Worm (Caenorhabditis elegans) whole organism, young adult: ENCODE data around the gene T03F7.5.

Experiments
- B0035.1 ChIP-seq: sonication (generic microtip); optimal IDR thresholded peaks from 2 replicates; lab custom pipeline; 2016; ENCODE audit warnings: missing genetic modification characterization, mild to moderate bottlenecking, missing compliant biosample characterization, missing genotype, missing genetic modification reagents
- B0336.3 ChIP-seq: fragments of 200-800 bp; sonication (Bioruptor generic); IDR thresholded peaks from 2 replicates; pipeline ENCODE4 v1.3.6; 2022; ENCODE audit warnings: missing genetic modification characterization, missing compliant biosample characterization
- C17E4.6 ChIP-seq: fragments of 200-800 bp; sonication (Bioruptor generic); IDR thresholded peaks from 2 replicates; pipeline ENCODE4 v1.3.6; 2022; ENCODE audit warnings: missing genetic modification reagents, missing genetic modification characterization, missing compliant biosample characterization
- F10E7.11 ChIP-seq: sonication (generic microtip); optimal IDR thresholded peaks from 2 replicates; lab custom pipeline; 2017; ENCODE audit warnings: mild to moderate bottlenecking, missing genetic modification characterization, moderate library complexity, missing compliant biosample characterization
- F49E8.2 ChIP-seq: sonication (generic microtip); optimal IDR thresholded peaks from 3 replicates; lab custom pipeline; 2017; ENCODE audit warnings: missing genetic modification characterization, mild to moderate bottlenecking, missing compliant biosample characterization, antibody characterized with exemption, moderate library complexity; ENCODE audit not compliant: insufficient read depth
- F52B5.7 ChIP-seq: sonication (generic microtip); optimal IDR thresholded peaks from 2 replicates; lab custom pipeline; 2016; ENCODE audit warnings: mild to moderate bottlenecking, missing genetic modification characterization, missing compliant biosample characterization
- F57C9.4 ChIP-seq: sonication (generic microtip); optimal IDR thresholded peaks from 2 replicates; lab custom pipeline; 2017; ENCODE audit warnings: mild to moderate bottlenecking, missing genetic modification characterization, missing compliant biosample characterization
- T07F8.4 ChIP-seq: sonication (generic microtip); optimal IDR thresholded peaks from 2 replicates; lab custom pipeline; 2016; ENCODE audit warnings: mild to moderate bottlenecking, missing genetic modification characterization, moderate library complexity, missing compliant biosample characterization
- T26A5.8 ChIP-seq: sonication (generic microtip); optimal IDR thresholded peaks from 2 replicates; lab custom pipeline; 2016; ENCODE audit warnings: missing genetic modification characterization, missing compliant biosample characterization
- Y53F4B.3 ChIP-seq: fragments of 200-800 bp; sonication (Bioruptor generic); IDR thresholded peaks from 2 replicates; pipeline ENCODE4 v1.3.6; 2022; ENCODE audit warnings: missing genetic modification reagents, missing genetic modification characterization, missing compliant biosample characterization
- Y53G8AR.9 ChIP-seq: fragments of 200-800 bp; sonication (Bioruptor generic); conservative IDR thresholded peaks from 2 replicates; pipeline ENCODE4 v1.3.6; 2022; ENCODE audit warnings: missing genetic modification reagents, missing genetic modification characterization, missing compliant biosample characterization
- Y95B8A.8 ChIP-seq: fragments of 200-800 bp; sonication (Bioruptor generic); IDR thresholded peaks from 2 replicates; pipeline ENCODE4 v1.3.6; 2022; ENCODE audit warnings: missing genetic modification reagents, missing genetic modification characterization, missing compliant biosample characterization
- aptf-2 ChIP-seq: fragments of 200-800 bp; sonication (Bioruptor generic); conservative IDR thresholded peaks from 2 replicates; pipeline ENCODE4 v1.3.6; 2022; ENCODE audit warnings: missing genetic modification reagents, missing genetic modification characterization, missing compliant biosample characterization
- aptf-3 ChIP-seq: fragments of 200-800 bp; sonication (Bioruptor generic); IDR thresholded peaks from 2 replicates; pipeline ENCODE4 v1.3.6; 2022; ENCODE audit warnings: missing genetic modification characterization, missing compliant biosample characterization
- athp-1 ChIP-seq: sonication (generic microtip); optimal IDR thresholded peaks from 2 replicates; lab custom pipeline; 2017; ENCODE audit warnings: mild to moderate bottlenecking, missing genetic modification characterization, missing compliant biosample characterization
- attf-5 ChIP-seq: fragments of 200-800 bp; sonication (Bioruptor generic); optimal IDR thresholded peaks from 2 replicates; lab custom pipeline; 2018; ENCODE audit warnings: mild to moderate bottlenecking, missing genetic modification characterization, missing compliant biosample characterization
- attf-6 ChIP-seq: fragments of 200-800 bp; sonication (Bioruptor generic); IDR thresholded peaks from 2 replicates; pipeline ENCODE4 v1.3.6; 2022; ENCODE audit warnings: missing genetic modification reagents, missing genetic modification characterization, missing compliant biosample characterization
- ceh-58 ChIP-seq: fragments of 200-800 bp; sonication (Bioruptor generic); IDR thresholded peaks from 2 replicates; pipeline ENCODE4 v1.3.6; 2022; ENCODE audit warnings: missing genetic modification characterization, missing compliant biosample characterization
- dox-1 ChIP-seq: fragments of 200-800 bp; sonication (Bioruptor generic); IDR thresholded peaks from 2 replicates; pipeline ENCODE4 v1.3.6; 2022; ENCODE audit warnings: missing genetic modification reagents, missing genetic modification characterization, missing compliant biosample characterization
- dpff-1 ChIP-seq: sonication (generic microtip); optimal IDR thresholded peaks from 2 replicates; lab custom pipeline; 2017; ENCODE audit warnings: mild to moderate bottlenecking, missing genetic modification characterization, missing compliant biosample characterization
- dpl-1 ChIP-seq: fragments of 150-350 bp; optimal IDR thresholded peaks from 2 replicates; lab custom pipeline; 2014; ENCODE audit warnings: missing biosample characterization, missing genetic modification reagents, missing genetic modification characterization
- efl-1 ChIP-seq: fragments of 150-350 bp; optimal IDR thresholded peaks from 2 replicates; lab custom pipeline; 2014; ENCODE audit warnings: missing biosample characterization, missing genetic modification reagents, missing genetic modification characterization
- egl-18 ChIP-seq: fragments of 200-800 bp; sonication (Bioruptor generic); IDR thresholded peaks from 2 replicates; pipeline ENCODE4 v1.3.6; 2022; ENCODE audit warnings: missing genetic modification reagents, missing genetic modification characterization, missing compliant biosample characterization
- egl-44 ChIP-seq: fragments of 200-800 bp; sonication (Bioruptor generic); IDR thresholded peaks from 2 replicates; pipeline ENCODE4 v1.3.6; 2022; ENCODE audit warnings: missing genetic modification reagents, missing genetic modification characterization, missing compliant biosample characterization
- egrh-3 ChIP-seq: fragments of 200-800 bp; sonication (Bioruptor generic); IDR thresholded peaks from 2 replicates; pipeline ENCODE4 v1.3.6; 2022; ENCODE audit warnings: missing genetic modification reagents, missing genetic modification characterization, missing compliant biosample characterization
- ekl-4 ChIP-seq: fragments of 200-800 bp; sonication (Bioruptor generic); IDR thresholded peaks from 2 replicates; pipeline ENCODE4 v1.3.6; 2022; ENCODE audit warnings: missing genetic modification reagents, missing genetic modification characterization, missing compliant biosample characterization
- ets-4 ChIP-seq: fragments of 200-800 bp; sonication (Bioruptor generic); optimal IDR thresholded peaks from 2 replicates; lab custom pipeline; 2018; ENCODE audit warnings: mild to moderate bottlenecking, missing genetic modification characterization, missing compliant biosample characterization
- let-526 ChIP-seq: fragments of 200-800 bp; sonication (Bioruptor generic); IDR thresholded peaks from 2 replicates; pipeline ENCODE4 v1.3.6; 2022; ENCODE audit warnings: missing genetic modification reagents, missing genetic modification characterization, missing compliant biosample characterization
- lin-35 ChIP-seq, 3 experiments: fragments of 150-350 bp in 2 of 3; sonication (generic microtip) in 1 of 3; optimal IDR thresholded peaks; 2 replicates each; lab custom pipeline; 2014 to 2018; ENCODE audit warnings: missing biosample characterization in 3 of 3, missing genetic modification characterization in 3 of 3, missing genetic modification reagents in 3 of 3
- lir-1 ChIP-seq: fragments of 200-800 bp; sonication (Bioruptor generic); conservative IDR thresholded peaks from 2 replicates; pipeline ENCODE4 v1.3.6; 2022; ENCODE audit warnings: missing genetic modification reagents, missing genetic modification characterization, missing compliant biosample characterization
- madf-3 ChIP-seq: fragments of 200-800 bp; sonication (Bioruptor generic); IDR thresholded peaks from 2 replicates; pipeline ENCODE4 v1.3.6; 2022; ENCODE audit warnings: missing genetic modification reagents, missing genetic modification characterization, missing compliant biosample characterization
- nfyb-1 ChIP-seq: fragments of 200-800 bp; sonication (Bioruptor generic); IDR thresholded peaks from 2 replicates; pipeline ENCODE4 v1.3.6; 2022; ENCODE audit warnings: missing genetic modification reagents, missing genetic modification characterization, missing compliant biosample characterization
- nhr-120 ChIP-seq: fragments of 200-800 bp; sonication (Bioruptor generic); IDR thresholded peaks from 2 replicates; pipeline ENCODE4 v1.3.6; 2022; ENCODE audit warnings: missing genetic modification characterization, missing compliant biosample characterization
- nhr-179 ChIP-seq: sonication (generic microtip); optimal IDR thresholded peaks from 2 replicates; lab custom pipeline; 2016; ENCODE audit warnings: mild to moderate bottlenecking, missing genetic modification characterization, missing compliant biosample characterization
- nhr-27 ChIP-seq: fragments of 200-800 bp; sonication (Bioruptor generic); optimal IDR thresholded peaks from 2 replicates; lab custom pipeline; 2018; ENCODE audit warnings: mild to moderate bottlenecking, missing genetic modification characterization, moderate library complexity, missing compliant biosample characterization
- repo-1 ChIP-seq: sonication (generic microtip); optimal IDR thresholded peaks from 2 replicates; lab custom pipeline; 2017; ENCODE audit warnings: mild to moderate bottlenecking, missing genetic modification characterization, missing compliant biosample characterization
- rpc-1 ChIP-seq, 2 experiments: fragments of 150-350 bp in 1 of 2; sonication (generic microtip) in 1 of 2; optimal IDR thresholded peaks; 2 replicates each; lab custom pipeline; 2014 to 2018; ENCODE audit warnings: missing biosample characterization in 1 of 2, missing genetic modification characterization in 1 of 2, missing genetic modification reagents in 1 of 2, missing genotype in 1 of 2
- snpc-3.4 ChIP-seq: sonication (generic microtip); optimal IDR thresholded peaks from 2 replicates; lab custom pipeline; 2017; ENCODE audit warnings: missing genetic modification characterization, mild to moderate bottlenecking, missing compliant biosample characterization, antibody characterized with exemption, moderate library complexity, missing genotype, missing genetic modification reagents
- zfh-2 ChIP-seq: fragments of 200-800 bp; sonication (Bioruptor generic); conservative IDR thresholded peaks from 2 replicates; pipeline ENCODE4 v1.3.6; 2022; ENCODE audit warnings: missing genetic modification reagents, missing genetic modification characterization, missing compliant biosample characterization
- zim-3 ChIP-seq: sonication (generic microtip); optimal IDR thresholded peaks from 2 replicates; lab custom pipeline; 2017; ENCODE audit warnings: mild to moderate bottlenecking, missing genetic modification characterization, moderate library complexity, missing compliant biosample characterization
- ztf-26 ChIP-seq: sonication (generic microtip); optimal IDR thresholded peaks from 2 replicates; lab custom pipeline; 2017; ENCODE audit warnings: missing genetic modification characterization, missing compliant biosample characterization
- ztf-28 ChIP-seq: fragments of 200-800 bp; sonication (Bioruptor generic); IDR thresholded peaks from 2 replicates; pipeline ENCODE4 v1.3.6; 2022; ENCODE audit warnings: missing genetic modification reagents, missing genetic modification characterization, missing compliant biosample characterization

The T03F7.5 gene

ce11 chrV:11341130-11341675 lies 42.7 kb upstream of the T03F7.5 start:
- TF ChIP-seq attf-5 (GFP tag; lab: Kevin White, UChicago) (no peak), athp-1 (tag; lab: Kevin White, UChicago) (no peak), egl-18 (GFP tag; lab: Robert Waterston, UW) (no peak), T07F8.4 (no peak), zim-3 (tag; lab: Kevin White, UChicago) (no peak), ceh-58 (GFP tag; lab: Robert Waterston, UW) (no peak), aptf-2 (GFP tag; lab: Robert Waterston, UW) (no peak), dpff-1 (tag; lab: Kevin White, UChicago) (no peak), ztf-28 (no peak), aptf-3 (GFP tag; lab: Robert Waterston, UW) (no peak), Y95B8A.8 (GFP tag; lab: Robert Waterston, UW) (no peak), dox-1 (GFP tag; lab: Robert Waterston, UW) (0 out of 2 replicates have a peak, but pooled peaks have one; percentile 8), B0035.1 (tag; lab: Kevin White, UChicago) (no peak), repo-1 (tag; lab: Kevin White, UChicago) (no peak), nhr-27 (tag; lab: Kevin White, UChicago) (no peak), T26A5.8 (tag; lab: Kevin White, UChicago) (no peak), nhr-179 (tag; lab: Kevin White, UChicago) (no peak), F10E7.11 (tag; lab: Kevin White, UChicago) (no peak), C17E4.6 (no peak), egl-44 (GFP tag; lab: Robert Waterston, UW) (no peak), F52B5.7 (tag; lab: Kevin White, UChicago) (no peak), rpc-1 (optimal IDR thresholded peaks at IDR 0.05; lab: Kevin White, UChicago) (no peak), rpc-1 (tag; optimal IDR thresholded peaks at IDR 0.05; lab: Kevin White, UChicago) (no peak), ekl-4 (GFP tag; lab: Robert Waterston, UW) (0 out of 2 replicates have a peak, but pooled peaks have one; percentile 21), let-526 (no peak), ets-4 (no peak), zfh-2 (GFP tag; lab: Robert Waterston, UW) (peak; percentile 93), lir-1 (GFP tag; lab: Robert Waterston, UW) (no peak), efl-1 (GFP tag; lab: Kevin White, UChicago) (no peak), B0336.3 (GFP tag; lab: Robert Waterston, UW) (no peak), nfyb-1 (GFP tag; lab: Robert Waterston, UW) (0 out of 2 replicates have a peak, but pooled peaks have one; percentile 38), Y53G8AR.9 (no peak), snpc-3.4 (tag; lab: Kevin White, UChicago) (no peak), egrh-3 (GFP tag; lab: Robert Waterston, UW) (peak; percentile 45; the same call in 1 of the 2 replicates)
- TF ChIP-seq, all 124 proteins: peak for 5

- no peak for TF ChIP-seq attf-6 (GFP tag; lab: Robert Waterston, UW)
- no peak for TF ChIP-seq F57C9.4
- TF ChIP-seq nhr-120 (GFP tag; lab: Robert Waterston, UW) = no peak
- TF ChIP-seq F49E8.2 = no peak
- no peak for TF ChIP-seq F52B5.7 (tag; lab: Kevin White, UChicago)
- no peak for TF ChIP-seq Y53F4B.3 (GFP tag; lab: Robert Waterston, UW)
- no peak for TF ChIP-seq lin-35 (GFP tag; optimal IDR thresholded peaks at IDR 0.05; lab: Kevin White, UChicago)
- TF ChIP-seq madf-3 (GFP tag; lab: Robert Waterston, UW) = no peak
- no peak for TF ChIP-seq dpl-1 (GFP tag; lab: Kevin White, UChicago)
- no peak for TF ChIP-seq ztf-26 (tag; lab: Kevin White, UChicago)
- TF ChIP-seq, all 124 proteins: peak for 0
Measured at ce11 chrV:11336877-11337276, 38.3 kb upstream of the T03F7.5 start.
